Fruit fly (Drosophila melanogaster) whole organism, pupa: ENCODE measurements around the gene RhoGAP92B.

Source experiments
- CG12605 ChIP-seq: fragments of 200-800 bp; sonication (Bioruptor generic); IDR thresholded peaks from 2 replicates; pipeline ENCODE4 v1.3.6; 2022; ENCODE audit warnings: missing biosample characterization, missing genetic modification characterization
- CG15710 ChIP-seq: fragments of 200-800 bp; sonication (Bioruptor generic); optimal IDR thresholded peaks from 2 replicates; lab custom pipeline; 2018; ENCODE audit warnings: missing biosample characterization, mild to moderate bottlenecking, missing genetic modification characterization, moderate library complexity
- CG17806 ChIP-seq: fragments of 200-800 bp; sonication (Bioruptor generic); optimal IDR thresholded peaks from 2 replicates; lab custom pipeline; 2018; ENCODE audit warnings: missing biosample characterization, mild to moderate bottlenecking, missing genetic modification characterization, moderate library complexity
- CG32121 ChIP-seq: fragments of 200-800 bp; sonication (Bioruptor generic); IDR thresholded peaks from 2 replicates; pipeline ENCODE4 v1.3.6; 2022; ENCODE audit warnings: missing biosample characterization, missing genetic modification characterization
- CG4496 ChIP-seq: fragments of 200-800 bp; sonication (Bioruptor generic); IDR thresholded peaks from 3 replicates; pipeline ENCODE4 v1.3.6; 2022; ENCODE audit warnings: missing biosample characterization, missing genetic modification characterization
- EcR ChIP-seq: fragments of 200-800 bp; sonication (Bioruptor generic); optimal IDR thresholded peaks from 3 replicates; lab custom pipeline; 2019; ENCODE audit warnings: missing biosample characterization, missing genetic modification characterization, mild to moderate bottlenecking, moderate library complexity, missing genetic modification reagents
- Pif1A ChIP-seq: fragments of 200-800 bp; sonication (Bioruptor generic); optimal IDR thresholded peaks from 3 replicates; lab custom pipeline; 2016; ENCODE audit warnings: missing biosample characterization, missing genetic modification characterization
- Pif1B ChIP-seq: fragments of 200-800 bp; sonication (Bioruptor generic); optimal IDR thresholded peaks from 3 replicates; lab custom pipeline; 2016; ENCODE audit warnings: missing biosample characterization, missing genetic modification characterization
- Snoo ChIP-seq: fragments of 200-800 bp; sonication (Bioruptor generic); optimal IDR thresholded peaks from 3 replicates; lab custom pipeline; 2017; ENCODE audit warnings: missing biosample characterization, mild to moderate bottlenecking, missing genetic modification characterization, inconsistent platforms
- gl ChIP-seq: fragments of 200-800 bp; sonication (Bioruptor generic); optimal IDR thresholded peaks from 2 replicates; lab custom pipeline; 2018; ENCODE audit warnings: missing biosample characterization, mild to moderate bottlenecking, missing genetic modification characterization

- TF ChIP-seq EcR, result no peak
- no peak for TF ChIP-seq CG17806 (tag; lab: Kevin White, UChicago)
- no peak for TF ChIP-seq CG32121 (GFP tag; lab: Robert Waterston, UW)
- TF ChIP-seq Snoo (tag; lab: Kevin White, UChicago), result no peak
- no peak for TF ChIP-seq Pif1A (GFP tag; lab: Kevin White, UChicago)
- TF ChIP-seq gl, result no peak
- TF ChIP-seq Pif1B (GFP tag; lab: Kevin White, UChicago), result no peak
- TF ChIP-seq CG4496 (GFP tag; lab: Robert Waterston, UW), result no peak
- no peak for TF ChIP-seq CG15710
- no peak for TF ChIP-seq CG12605 (GFP tag; lab: Robert Waterston, UW)
Measured at dm6 chr3R:19888156-19888784, 16.7 kb upstream of the RhoGAP92B start, which contains the start of gene ninaE.
